ENCODE assay signal across 1 fruit fly cellular context in the genomic region with DNA sequence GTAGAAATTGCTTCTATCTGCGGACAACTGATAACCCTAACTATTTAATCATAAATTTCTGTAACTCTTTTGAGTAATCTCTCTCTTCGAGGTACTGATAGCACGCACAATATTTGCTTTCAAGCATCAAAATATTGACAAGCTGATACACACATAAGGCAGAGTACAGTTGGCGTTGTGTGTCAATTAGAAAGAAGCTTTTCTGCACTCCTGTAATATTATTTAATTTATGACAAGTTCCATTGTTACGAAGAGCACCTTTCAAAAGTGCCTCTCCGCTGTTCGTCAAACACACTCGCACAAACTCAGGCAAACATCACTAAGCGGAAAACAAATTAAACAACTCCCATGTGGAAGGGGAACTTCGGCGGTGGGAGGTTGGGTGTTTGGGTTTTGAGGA.
TF ChIP-seq lines count a peak whose summit lies in the region.

No protein-coding gene starts in this region.

TF ChIP-seq in whole organism, embryonic, 481 proteins besides CTCF, POLR2A, EP300 and RAD21 (continued from another document):
- TF ChIP-seq CG11093 (GFP tag; IDR thresholded peaks at IDR 0.05; lab: Robert Waterston, UW) (no peak), CG30020 (tag; optimal IDR thresholded peaks at IDR 0.05; lab: Kevin White, UChicago) (no peak), ATbp (GFP tag; optimal IDR thresholded peaks at IDR 0.05; lab: Kevin White, UChicago) (peak; percentile 51), CG12942 (GFP tag; optimal IDR thresholded peaks at IDR 0.05; lab: Kevin White, UChicago) (no peak), gce (GFP tag; IDR thresholded peaks at IDR 0.05; lab: Robert Waterston, UW) (no peak), PHDP (tag; optimal IDR thresholded peaks at IDR 0.05; lab: Kevin White, UChicago) (peak; percentile 20), CG17568 (GFP tag; optimal IDR thresholded peaks at IDR 0.05; lab: Kevin White, UChicago) (peak; percentile 3), bsh (GFP tag; optimal IDR thresholded peaks at IDR 0.05; lab: Kevin White, UChicago) (peak in 1 of 2 experiments; percentile 9), CG1603 (tag; optimal IDR thresholded peaks at IDR 0.05; lab: Kevin White, UChicago) (peak; percentile 50), Spps (tag; optimal IDR thresholded peaks at IDR 0.05; lab: Kevin White, UChicago) (peak; percentile 9), CG2202 (tag; optimal IDR thresholded peaks at IDR 0.05; lab: Kevin White, UChicago) (peak; percentile 33), dmrt11E (tag; optimal IDR thresholded peaks at IDR 0.05; lab: Kevin White, UChicago) (peak; percentile 14), CG31365 (tag; optimal IDR thresholded peaks at IDR 0.05; lab: Kevin White, UChicago) (no peak), CG8359 (GFP tag; optimal IDR thresholded peaks at IDR 0.05; lab: Kevin White, UChicago; ENCODE audit: borderline replicate concordance) (peak; percentile 24), Vsx1 (GFP tag; optimal IDR thresholded peaks at IDR 0.05; lab: Kevin White, UChicago) (peak; percentile 36), kah (GFP tag; optimal IDR thresholded peaks at IDR 0.05; lab: Kevin White, UChicago) (no peak), unpg (GFP tag; optimal IDR thresholded peaks at IDR 0.05; lab: Kevin White, UChicago) (peak; percentile 25), Fer2 (tag; optimal IDR thresholded peaks at IDR 0.05; lab: Kevin White, UChicago) (no peak), fd64A (GFP tag; optimal IDR thresholded peaks at IDR 0.05; lab: Kevin White, UChicago) (peak; percentile 45), so (GFP tag; IDR thresholded peaks at IDR 0.05; lab: Robert Waterston, UW) (no peak), CG1602 (GFP tag; optimal IDR thresholded peaks at IDR 0.05; lab: Kevin White, UChicago) (no peak), Scr (GFP tag; IDR thresholded peaks at IDR 0.05; lab: Robert Waterston, UW; ENCODE audit: partially characterized antibody) (no peak), CG7928 (GFP tag; optimal IDR thresholded peaks at IDR 0.05; lab: Kevin White, UChicago) (no peak), CG10147 (GFP tag; optimal IDR thresholded peaks at IDR 0.05; lab: Kevin White, UChicago) (no peak), Nf-YA (GFP tag; IDR thresholded peaks at IDR 0.05; lab: Robert Waterston, UW) (no peak), E2f1 (GFP tag; IDR thresholded peaks at IDR 0.05; lab: Robert Waterston, UW) (no peak), CG3407 (GFP tag; optimal IDR thresholded peaks at IDR 0.05; lab: Kevin White, UChicago) (peak; percentile 23), CG9609 (GFP tag; optimal IDR thresholded peaks at IDR 0.05; lab: Kevin White, UChicago) (no peak), CG14050 (GFP tag; IDR thresholded peaks at IDR 0.05; lab: Robert Waterston, UW) (no peak), gem (tag; optimal IDR thresholded peaks at IDR 0.05; lab: Kevin White, UChicago) (peak; percentile 23), psq (GFP tag; optimal IDR thresholded peaks at IDR 0.05; lab: Kevin White, UChicago) (no peak), CG1529 (GFP tag; optimal IDR thresholded peaks at IDR 0.05; lab: Kevin White, UChicago) (no peak), Blimp-1 (GFP tag; optimal IDR thresholded peaks at IDR 0.05; lab: Kevin White, UChicago) (peak; percentile 15), crol (GFP tag; IDR thresholded peaks at IDR 0.05; lab: Robert Waterston, UW) (peak; percentile 46; the same call in 1 of the 2 replicates), CG10321 (GFP tag; IDR thresholded peaks at IDR 0.05; lab: Robert Waterston, UW) (no peak), CG31441 (GFP tag; IDR thresholded peaks at IDR 0.05; lab: Robert Waterston, UW) (no peak), H2.0 (GFP tag; IDR thresholded peaks at IDR 0.05; lab: Robert Waterston, UW) (no peak), Xrp1 (GFP tag; IDR thresholded peaks at IDR 0.05; lab: Robert Waterston, UW) (peak; percentile 55), ind (GFP tag; optimal IDR thresholded peaks at IDR 0.05; lab: Kevin White, UChicago) (no peak), sens (GFP tag; lab: Kevin White, UChicago) (peak; percentile 88), CrebB (tag; optimal IDR thresholded peaks at IDR 0.05; lab: Kevin White, UChicago) (no peak), CG42726 (GFP tag; IDR thresholded peaks at IDR 0.05; lab: Robert Waterston, UW; ENCODE audit: partially characterized antibody) (no peak), CG8281 (tag; optimal IDR thresholded peaks at IDR 0.05; lab: Kevin White, UChicago) (peak; percentile 64), wek (GFP tag; optimal IDR thresholded peaks at IDR 0.05; lab: Kevin White, UChicago) (no peak), Bgb (GFP tag; IDR thresholded peaks at IDR 0.05; lab: Robert Waterston, UW; ENCODE audit: partially characterized antibody) (no peak), ash1 (GFP tag; optimal IDR thresholded peaks at IDR 0.05; lab: Kevin White, UChicago) (no peak), Med (GFP tag; lab: Kevin White, UChicago) (peak; percentile 14), knrl (GFP tag; IDR thresholded peaks at IDR 0.05; lab: Robert Waterston, UW; ENCODE audit: partially characterized antibody) (no peak), CG3163 (GFP tag; optimal IDR thresholded peaks at IDR 0.05; lab: Kevin White, UChicago) (no peak), al (GFP tag; IDR thresholded peaks at IDR 0.05; lab: Robert Waterston, UW) (no peak), CG6654 (GFP tag; optimal IDR thresholded peaks at IDR 0.05; lab: Kevin White, UChicago) (no peak), Antp (GFP tag; optimal IDR thresholded peaks at IDR 0.05; lab: Kevin White, UChicago) (no peak), Hr3 (GFP tag; optimal IDR thresholded peaks at IDR 0.05; lab: Kevin White, UChicago) (no peak), CG17385 (GFP tag; optimal IDR thresholded peaks at IDR 0.05; lab: Kevin White, UChicago) (no peak), lbe (GFP tag; optimal IDR thresholded peaks at IDR 0.05; lab: Kevin White, UChicago) (no peak), CG12104 (GFP tag; optimal IDR thresholded peaks at IDR 0.05; lab: Kevin White, UChicago) (no peak), CG15696 (tag; optimal IDR thresholded peaks at IDR 0.05; lab: Kevin White, UChicago) (peak; percentile 43)
